Worm (Caenorhabditis elegans): ENCODE results near the gene vha-5.

ce11 chrIV:8333954-8333987 lies 30.0 kb downstream of the vha-5 start, which contains the start of gene his-31:
- no peak for TF ChIP-seq him-1 (tag; optimal IDR thresholded peaks at IDR 0.05)
- no peak for TF ChIP-seq W03F9.2 (tag; optimal IDR thresholded peaks at IDR 0.05)
- no peak for TF ChIP-seq dao-5 (tag; optimal IDR thresholded peaks at IDR 0.05)

Data from whole organism, L4/young adult.